Worm (Caenorhabditis elegans) whole organism, young adult: ENCODE measurements around the gene bcas-2.

Source experiments
- F33H1.4 ChIP-seq: fragments of 200-800 bp; sonication (Bioruptor generic); IDR thresholded peaks from 2 replicates; pipeline ENCODE4 v1.3.6; 2022; ENCODE audit warnings: missing genetic modification reagents, missing genetic modification characterization, missing compliant biosample characterization
- F52B5.7 ChIP-seq: sonication (generic microtip); optimal IDR thresholded peaks from 2 replicates; lab custom pipeline; 2016; ENCODE audit warnings: mild to moderate bottlenecking, missing genetic modification characterization, missing compliant biosample characterization
- F57A8.1 ChIP-seq: fragments of 200-800 bp; sonication (Bioruptor generic); optimal IDR thresholded peaks from 2 replicates; lab custom pipeline; 2018; ENCODE audit warnings: mild to moderate bottlenecking, missing genetic modification characterization, moderate library complexity, missing compliant biosample characterization
- bed-1 ChIP-seq: fragments of 200-800 bp; sonication (Bioruptor generic); IDR thresholded peaks from 2 replicates; pipeline ENCODE4 v1.3.6; 2022; ENCODE audit warnings: missing genetic modification reagents, missing genetic modification characterization, missing compliant biosample characterization
- ceh-58 ChIP-seq: fragments of 200-800 bp; sonication (Bioruptor generic); IDR thresholded peaks from 2 replicates; pipeline ENCODE4 v1.3.6; 2022; ENCODE audit warnings: missing genetic modification characterization, missing compliant biosample characterization
- efl-1 ChIP-seq: fragments of 150-350 bp; optimal IDR thresholded peaks from 2 replicates; lab custom pipeline; 2014; ENCODE audit warnings: missing biosample characterization, missing genetic modification reagents, missing genetic modification characterization
- hrde-1 ChIP-seq: sonication (generic microtip); optimal IDR thresholded peaks from 2 replicates; lab custom pipeline; 2016; ENCODE audit warnings: missing genetic modification characterization, mild to moderate bottlenecking, missing compliant biosample characterization, moderate library complexity, missing genotype, missing genetic modification reagents, borderline replicate concordance
- lin-26 ChIP-seq: fragments of 200-800 bp; sonication (Bioruptor generic); IDR thresholded peaks from 2 replicates; pipeline ENCODE4 v1.3.6; 2022; ENCODE audit warnings: missing genetic modification reagents, missing genetic modification characterization, missing compliant biosample characterization
- lsy-27 ChIP-seq: sonication (generic microtip); optimal IDR thresholded peaks from 2 replicates; lab custom pipeline; 2017; ENCODE audit warnings: missing genetic modification characterization, mild to moderate bottlenecking, missing compliant biosample characterization, antibody characterized with exemption, missing genotype, borderline replicate concordance; ENCODE audit not compliant: insufficient read depth
- mcd-1 ChIP-seq: fragments of 200-800 bp; sonication (Bioruptor generic); IDR thresholded peaks from 2 replicates; pipeline ENCODE4 v1.3.6; 2022; ENCODE audit warnings: missing genetic modification reagents, missing genetic modification characterization, missing compliant biosample characterization
- repo-1 ChIP-seq: sonication (generic microtip); optimal IDR thresholded peaks from 2 replicates; lab custom pipeline; 2017; ENCODE audit warnings: mild to moderate bottlenecking, missing genetic modification characterization, missing compliant biosample characterization

DNA sequence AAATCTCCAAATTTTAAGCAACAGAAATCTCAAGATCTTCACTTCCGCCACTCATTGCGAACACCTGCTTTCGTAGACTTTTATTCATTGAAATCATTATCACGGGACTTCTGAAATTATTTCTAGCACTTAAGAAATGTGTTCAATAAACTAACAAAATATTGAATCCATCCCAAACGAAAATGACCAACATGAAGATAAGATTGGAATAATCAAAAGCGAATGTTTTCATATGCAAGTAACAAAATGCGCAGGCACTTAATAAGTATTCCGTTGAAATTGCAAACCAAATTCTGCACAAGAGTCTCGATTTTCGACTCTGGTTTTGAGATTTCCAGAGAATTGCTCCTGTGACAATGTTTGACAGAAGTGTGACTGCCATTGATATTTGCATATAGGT, 18.8 kb upstream of the bcas-2 start, which contains the start of gene srg-5:
- TF ChIP-seq F52B5.7 (tag; lab: Kevin White, UChicago) (no peak), efl-1 (no peak), mcd-1 (no peak), repo-1 (tag; lab: Kevin White, UChicago) (no peak), lin-26 (GFP tag; lab: Robert Waterston, UW) (no peak), F57A8.1 (no peak), bed-1 (GFP tag; lab: Robert Waterston, UW) (no peak), lsy-27 (tag; lab: Kevin White, UChicago) (no peak), F33H1.4 (GFP tag; lab: Robert Waterston, UW) (no peak), ceh-58 (no peak), hrde-1 (tag; lab: Kevin White, UChicago) (no peak)
